Worm (Caenorhabditis elegans): ENCODE data around the gene col-76.

ce11 chrII:8180281-8180680 lies 23.9 kb upstream of the col-76 start, which contains the start of gene T05C12.4:
- no peak for TF ChIP-seq snpc-4 (tag; optimal IDR thresholded peaks at IDR 0.05)
- no peak for TF ChIP-seq pqm-1 (tag; optimal IDR thresholded peaks at IDR 0.05)
- no peak for TF ChIP-seq nhr-237 (tag; optimal IDR thresholded peaks at IDR 0.05)
- TF ChIP-seq pha-4 (tag; optimal IDR thresholded peaks at IDR 0.05): no peak
- no peak for TF ChIP-seq ztf-11 (tag; optimal IDR thresholded peaks at IDR 0.05)
- no peak for TF ChIP-seq ceh-16 (tag; optimal IDR thresholded peaks at IDR 0.05)

All from whole organism, L3 larva.